Worm (Caenorhabditis elegans) whole organism, L2 larva: ENCODE measurements around the gene F14D7.9.

ENCODE experiments used
- F13H6.1 ChIP-seq: sonication (generic microtip); optimal IDR thresholded peaks from 2 replicates; lab custom pipeline; 2016; ENCODE audit warnings: missing genetic modification characterization, missing compliant biosample characterization
- aly-2 ChIP-seq: fragments of 150-350 bp; optimal IDR thresholded peaks from 2 replicates; lab custom pipeline; 2014; ENCODE audit warnings: missing biosample characterization, missing genetic modification characterization
- ama-1 ChIP-seq: fragments of 150-350 bp; optimal IDR thresholded peaks from 2 replicates; lab custom pipeline; 2018; ENCODE audit warnings: inconsistent platforms
- dmd-4 ChIP-seq: sonication (generic microtip); optimal IDR thresholded peaks from 2 replicates; lab custom pipeline; 2017; ENCODE audit warnings: missing biosample characterization, missing genetic modification characterization
- egl-27 ChIP-seq: sonication (generic microtip); optimal IDR thresholded peaks from 3 replicates; lab custom pipeline; 2017; ENCODE audit warnings: missing biosample characterization, missing genetic modification reagents, missing genetic modification characterization
- elt-1 ChIP-seq: fragments of 150-350 bp; optimal IDR thresholded peaks from 2 replicates; lab custom pipeline; 2014; ENCODE audit warnings: missing biosample characterization, missing genetic modification characterization
- gmeb-1 ChIP-seq: fragments of 150-350 bp; optimal IDR thresholded peaks from 2 replicates; lab custom pipeline; 2014; ENCODE audit warnings: missing biosample characterization, missing genetic modification characterization
- lin-39 ChIP-seq: fragments of 150-350 bp; optimal IDR thresholded peaks from 2 replicates; lab custom pipeline; 2014; ENCODE audit warnings: missing biosample characterization, missing genetic modification reagents, missing genetic modification characterization
- lsy-2 ChIP-seq, 2 experiments: fragments of 150-350 bp in 1 of 2; sonication (generic microtip) in 1 of 2; optimal IDR thresholded peaks; 2 replicates each; lab custom pipeline; 2014 to 2017; ENCODE audit warnings: missing biosample characterization in 2 of 2, missing genetic modification characterization in 2 of 2
- nhr-10 ChIP-seq: sonication (generic microtip); optimal IDR thresholded peaks from 2 replicates; lab custom pipeline; 2017; ENCODE audit warnings: missing biosample characterization, missing genetic modification characterization
- nhr-11 ChIP-seq: fragments of 150-350 bp; optimal IDR thresholded peaks from 2 replicates; lab custom pipeline; 2014; ENCODE audit warnings: missing biosample characterization, missing genetic modification characterization
- nhr-12 ChIP-seq: fragments of 150-350 bp; optimal IDR thresholded peaks from 2 replicates; lab custom pipeline; 2014; ENCODE audit warnings: missing biosample characterization, missing genetic modification characterization
- nhr-129 ChIP-seq: fragments of 150-350 bp; optimal IDR thresholded peaks from 2 replicates; lab custom pipeline; 2014; ENCODE audit warnings: missing biosample characterization, missing genetic modification characterization
- nhr-23 ChIP-seq: fragments of 150-350 bp; optimal IDR thresholded peaks from 2 replicates; lab custom pipeline; 2014; ENCODE audit warnings: missing biosample characterization, missing genetic modification reagents, missing genetic modification characterization
- nhr-25 ChIP-seq: fragments of 150-350 bp; sonication (generic microtip); optimal IDR thresholded peaks from 3 replicates; lab custom pipeline; 2014; ENCODE audit warnings: missing biosample characterization, missing genetic modification characterization
- nhr-77 ChIP-seq: fragments of 150-350 bp; optimal IDR thresholded peaks from 2 replicates; lab custom pipeline; 2014; ENCODE audit warnings: missing biosample characterization, missing genetic modification characterization
- sem-4 ChIP-seq: fragments of 150-350 bp; optimal IDR thresholded peaks from 2 replicates; lab custom pipeline; 2014; ENCODE audit warnings: missing biosample characterization, missing genetic modification reagents, missing genetic modification characterization
- skn-1 ChIP-seq: sonication (generic microtip); optimal IDR thresholded peaks from 2 replicates; lab custom pipeline; 2017; ENCODE audit warnings: missing biosample characterization, missing genetic modification characterization
- unc-39 ChIP-seq: fragments of 150-350 bp; optimal IDR thresholded peaks from 2 replicates; lab custom pipeline; 2014; ENCODE audit warnings: missing biosample characterization, missing genetic modification characterization

The F14D7.9 gene

DNA sequence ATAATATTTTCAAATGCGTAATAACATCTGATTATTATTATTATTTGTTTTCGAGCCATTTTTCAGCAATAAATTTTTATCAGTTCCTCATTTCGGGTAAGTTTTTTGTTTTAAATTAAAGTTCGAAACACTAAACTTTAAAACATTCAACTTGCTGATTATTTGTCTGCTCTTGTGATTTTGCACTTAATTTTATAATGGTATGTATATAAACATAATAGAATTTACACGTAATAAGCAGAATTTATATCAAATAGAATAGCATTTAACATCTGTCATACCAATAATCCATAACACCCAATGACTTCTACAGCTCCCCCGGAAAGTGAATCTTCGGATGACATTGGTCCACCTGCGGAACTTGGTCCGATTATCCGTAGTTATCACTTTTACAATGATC is 38.6 kb downstream of the F14D7.9 start, which contains the start of gene srm-4:
TSS of gene srm-4 (plus strand) at position 301 of the 400 bp plus-strand sequence.
- TF ChIP-seq F13H6.1: no peak
- no peak for TF ChIP-seq lsy-2 (tag; optimal IDR thresholded peaks at IDR 0.05; lab: Kevin White, UChicago)
- no peak for TF ChIP-seq ama-1 (lab: Kevin White, UChicago)
- no peak for TF ChIP-seq sem-4 (tag; lab: Kevin White, UChicago)
- no peak for TF ChIP-seq elt-1 (tag; lab: Kevin White, UChicago)
- TF ChIP-seq skn-1 (tag; lab: Kevin White, UChicago): no peak
- TF ChIP-seq lin-39 (tag; lab: Kevin White, UChicago): no peak
- no peak for TF ChIP-seq dmd-4 (tag; lab: Kevin White, UChicago)
- no peak for TF ChIP-seq nhr-12 (tag; lab: Kevin White, UChicago)
- TF ChIP-seq nhr-129 (tag; lab: Kevin White, UChicago): no peak

DNA sequence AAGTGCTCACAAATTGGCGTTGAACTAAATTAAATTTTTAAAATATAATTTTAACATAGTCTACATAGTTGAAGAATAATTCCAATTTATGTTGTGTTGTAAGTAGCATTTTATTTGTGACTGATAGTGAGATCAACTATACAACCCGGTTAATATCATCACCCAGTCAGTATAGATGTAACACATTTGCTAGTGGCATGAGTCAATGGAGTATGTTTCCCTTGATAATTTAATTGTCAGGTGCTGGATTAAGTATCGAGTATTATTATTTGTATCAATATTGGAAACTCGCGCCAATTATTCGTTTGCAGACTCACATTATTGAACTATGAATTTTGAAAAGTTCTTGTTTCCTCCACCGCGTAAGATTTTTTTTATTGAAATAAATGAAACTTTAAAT is 40.4 kb downstream of the F14D7.9 start, which contains the start of gene srm-5:
TSS of gene srm-5 (plus strand) at position 301 of the 400 bp plus-strand sequence.
- no peak for TF ChIP-seq nhr-25 (tag; lab: Kevin White, UChicago)

DNA sequence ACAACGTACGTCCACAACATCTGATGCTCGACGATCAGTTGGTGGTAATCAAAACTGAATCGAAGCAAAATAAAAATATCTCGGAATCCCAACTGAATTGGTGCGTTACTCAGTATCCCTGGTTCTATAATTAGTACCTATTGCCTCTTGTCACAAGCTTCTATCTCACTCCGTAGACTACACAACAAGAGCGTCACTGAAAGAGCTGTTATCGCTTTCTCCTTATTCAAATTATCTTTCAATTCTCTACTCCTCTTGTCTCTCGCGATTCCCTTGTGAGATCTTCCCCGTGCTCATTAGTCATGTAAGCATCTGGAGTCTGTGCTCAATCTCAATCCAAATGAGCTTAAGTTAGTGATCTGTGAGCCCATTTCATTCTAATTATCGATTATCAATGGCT is 42.2 kb downstream of the F14D7.9 start, which contains the start of gene srm-6:
TSS of gene srm-6 (plus strand) at position 301 of the 400 bp plus-strand sequence.
- no peak for TF ChIP-seq nhr-77 (tag; lab: Kevin White, UChicago)
- no peak for TF ChIP-seq nhr-11 (tag; lab: Kevin White, UChicago)
- no peak for TF ChIP-seq nhr-23 (tag; lab: Kevin White, UChicago)
- TF ChIP-seq unc-39 (tag; lab: Kevin White, UChicago): no peak
- TF ChIP-seq nhr-10 (tag; lab: Kevin White, UChicago): no peak

DNA sequence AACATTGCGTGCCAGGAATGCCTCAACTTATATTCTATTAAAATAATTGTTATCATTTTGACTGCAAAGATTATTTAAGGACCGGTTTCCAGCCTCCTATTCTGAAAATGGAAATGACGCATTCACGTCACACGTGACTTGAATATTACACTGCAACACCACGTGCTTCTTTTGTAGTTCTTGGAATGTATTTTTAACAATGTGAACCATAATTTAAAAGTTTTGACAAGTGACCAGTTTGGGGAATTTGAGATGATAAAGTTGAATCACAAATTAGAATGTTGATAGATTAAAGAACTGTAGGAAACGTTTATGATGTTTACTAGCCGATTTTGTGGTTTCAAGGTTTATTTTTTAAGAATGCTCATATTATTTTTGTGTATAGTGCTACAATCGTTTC is 47.2 kb downstream of the F14D7.9 start, which contains the start of gene F47B8.10:
TSS of gene F47B8.10 (plus strand) at position 301 of the 400 bp plus-strand sequence.
- no peak for TF ChIP-seq egl-27
- no peak for TF ChIP-seq nhr-77 (tag; lab: Kevin White, UChicago)
- TF ChIP-seq aly-2 (tag; lab: Kevin White, UChicago): no peak
- no peak for TF ChIP-seq ama-1 (lab: Kevin White, UChicago)
- no peak for TF ChIP-seq gmeb-1 (tag; lab: Kevin White, UChicago)
